Worm (Caenorhabditis elegans) whole organism, L4/young adult: ENCODE results near the gene sec-61.B.

Experiments used
- W03F9.2 ChIP-seq: fragments of 150-350 bp; optimal IDR thresholded peaks from 2 replicates; lab custom pipeline; 2014; ENCODE audit warnings: missing biosample characterization, missing genetic modification characterization
- dao-5 ChIP-seq: sonication (generic microtip); optimal IDR thresholded peaks from 2 replicates; lab custom pipeline; 2016; ENCODE audit warnings: missing genotype, missing genetic modification characterization, moderate library complexity, missing compliant biosample characterization
- him-1 ChIP-seq: sonication (generic microtip); optimal IDR thresholded peaks from 2 replicates; lab custom pipeline; 2016; ENCODE audit warnings: missing genotype, missing genetic modification reagents, missing genetic modification characterization, missing compliant biosample characterization

Gene sec-61.B

DNA sequence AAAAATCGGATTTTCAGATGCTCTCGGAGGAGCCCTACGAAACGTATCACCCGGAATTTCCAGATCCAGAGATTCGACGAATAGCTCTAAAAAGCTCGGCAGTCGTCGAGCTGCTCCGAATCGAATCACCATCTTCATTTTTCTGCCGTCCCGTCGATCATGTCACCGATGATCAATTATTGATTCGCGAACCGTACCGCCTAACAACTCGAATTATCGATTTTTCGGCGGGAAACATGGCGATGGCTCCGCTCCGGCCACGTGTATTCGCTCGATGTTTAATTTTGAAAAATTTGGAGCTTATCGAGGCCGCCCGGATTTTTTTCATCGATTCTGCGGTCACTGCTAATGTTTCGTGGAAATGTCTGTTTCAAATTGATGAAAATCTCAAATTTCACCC lies 2.3 kb upstream of the sec-61.B start, which contains the start of gene eri-5:
eri-5 (plus strand) TSS at position 18 of the 400 bp plus-strand sequence.
- TF ChIP-seq him-1 (tag; lab: Kevin White, UChicago) (no peak), W03F9.2 (tag; lab: Kevin White, UChicago) (no peak), dao-5 (tag; lab: Kevin White, UChicago) (no peak)

- TF ChIP-seq him-1 (tag; lab: Kevin White, UChicago): no peak
- TF ChIP-seq dao-5 (tag; lab: Kevin White, UChicago): no peak
- no peak for TF ChIP-seq W03F9.2 (tag; lab: Kevin White, UChicago)
Measured at ce11 chrIV:2390251-2390672, 1.8 kb upstream of the sec-61.B start.

- TF ChIP-seq W03F9.2 (tag; lab: Kevin White, UChicago): no peak
- TF ChIP-seq dao-5 (tag; lab: Kevin White, UChicago): no peak
- TF ChIP-seq him-1 (tag; lab: Kevin White, UChicago): no peak
Measured at ce11 chrIV:2389745-2390144, 1.3 kb upstream of the sec-61.B start.

ce11 chrIV:2388949-2389495 lies 547 bp upstream of the sec-61.B start, which contains the start of gene trap-3:
trap-3 (plus strand) TSS chrIV:2389445.
- peak; percentile 58 for TF ChIP-seq him-1 (tag; lab: Kevin White, UChicago)
- peak; percentile 93 for TF ChIP-seq W03F9.2 (tag; lab: Kevin White, UChicago)
- peak; percentile 63 for TF ChIP-seq dao-5 (tag; lab: Kevin White, UChicago)

DNA sequence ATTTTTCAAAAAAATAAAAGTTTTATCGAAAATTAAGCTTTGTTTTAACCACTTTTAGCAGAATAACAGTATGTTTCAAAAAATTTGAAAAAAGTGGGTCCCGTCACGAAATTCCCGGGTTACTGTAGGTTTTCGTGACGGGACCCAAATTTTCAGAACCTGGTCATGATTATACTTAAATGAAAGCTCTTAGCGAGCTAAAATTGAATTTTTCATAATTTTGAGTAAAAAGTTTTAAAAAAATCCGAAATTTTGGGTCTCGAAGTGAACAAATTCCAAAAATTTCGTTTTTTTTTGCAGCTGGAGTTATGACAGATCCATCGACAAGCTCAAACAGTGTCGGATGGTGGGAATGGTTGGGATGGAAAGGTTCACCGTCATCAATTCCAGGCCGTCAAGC lies 4.8 kb downstream of the sec-61.B start, which contains the start of gene Y38F2AR.3:
Y38F2AR.3 (plus strand) TSS at position 301 of the 400 bp plus-strand sequence.
- TF ChIP-seq W03F9.2 (tag; lab: Kevin White, UChicago) (no peak), dao-5 (tag; lab: Kevin White, UChicago) (no peak), him-1 (tag; lab: Kevin White, UChicago) (no peak)

DNA sequence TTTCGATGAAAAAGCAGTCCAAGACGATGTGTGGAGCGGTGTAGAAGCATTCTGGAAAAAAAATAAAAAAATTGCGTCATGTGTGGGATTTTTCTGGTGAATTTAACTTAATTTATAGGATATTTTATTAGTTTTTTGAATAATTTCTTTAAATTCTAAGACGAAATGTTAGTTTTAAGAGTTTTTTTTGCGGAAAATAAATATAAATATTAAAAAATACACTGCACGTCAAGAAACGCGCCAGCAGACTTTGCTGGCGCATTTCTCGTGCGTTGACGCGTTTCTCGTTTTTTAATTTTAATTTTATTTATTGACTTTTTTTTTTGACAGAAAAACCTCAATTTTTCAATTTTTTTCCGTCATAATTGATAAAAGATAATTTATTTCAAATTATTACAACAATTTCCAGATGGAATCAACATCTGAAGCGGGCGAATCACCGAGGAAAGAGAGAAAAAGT lies 39.6 kb downstream of the sec-61.B start, which contains the start of the genes ppgn-1 and tftc-1:
ppgn-1 (minus strand) TSS at position 51 of the 460 bp plus-strand sequence.
tftc-1 (plus strand) TSS at position 410 of the 460 bp plus-strand sequence.
- TF ChIP-seq him-1 (tag; lab: Kevin White, UChicago) (no peak), W03F9.2 (tag; lab: Kevin White, UChicago) (peak; percentile 63)
